Worm (Caenorhabditis elegans) whole organism, early embryonic: ENCODE results near the gene cest-35.1.

Experiments used
- ama-1 ChIP-seq: fragments of 150-350 bp; optimal IDR thresholded peaks from 2 replicates; lab custom pipeline; 2014
- hmbx-1 ChIP-seq: sonication (generic microtip); optimal IDR thresholded peaks from 2 replicates; lab custom pipeline; 2016; ENCODE audit warnings: mild to moderate bottlenecking, missing genetic modification characterization, missing compliant biosample characterization
- scrt-1 ChIP-seq: fragments of 200-800 bp; sonication (Bioruptor generic); IDR thresholded peaks from 2 replicates; pipeline ENCODE4 v1.3.6; 2022; ENCODE audit warnings: missing genetic modification characterization, missing compliant biosample characterization
- sea-1 ChIP-seq: fragments of 200-800 bp; sonication (Bioruptor generic); conservative IDR thresholded peaks from 2 replicates; pipeline ENCODE4 v1.3.6; 2022; ENCODE audit warnings: missing genetic modification characterization, missing compliant biosample characterization
- tbx-11 ChIP-seq: fragments of 200-800 bp; sonication (Bioruptor generic); IDR thresholded peaks from 2 replicates; pipeline ENCODE4 v1.3.6; 2022; ENCODE audit warnings: missing genetic modification characterization, missing compliant biosample characterization

DNA sequence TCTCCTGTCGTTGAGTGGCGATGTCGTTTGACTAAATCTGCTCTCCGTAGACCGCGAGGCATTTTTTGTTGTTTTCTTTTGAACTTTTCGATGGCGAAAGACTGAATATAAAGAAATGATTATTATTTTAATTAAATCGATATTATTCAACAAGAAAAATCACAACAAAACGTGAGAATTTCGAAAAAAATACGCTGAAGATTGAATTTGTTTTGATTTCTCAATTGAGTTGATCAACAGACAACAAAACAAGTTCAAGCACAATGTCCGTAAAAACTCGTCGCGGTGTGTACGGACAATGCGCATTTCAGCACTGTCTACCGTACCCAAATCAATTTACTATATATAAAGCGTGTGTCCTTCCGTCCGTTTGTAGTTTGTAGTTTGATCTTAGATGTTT, 35.1 kb upstream of the cest-35.1 start, which contains the start of gene B0238.9:
- no peak for TF ChIP-seq ama-1 (lab: Kevin White, UChicago)
- TF ChIP-seq tbx-11: no peak
- no peak for TF ChIP-seq hmbx-1 (tag; lab: Kevin White, UChicago)
- no peak for TF ChIP-seq sea-1
- TF ChIP-seq scrt-1: no peak
